Worm (Caenorhabditis elegans) whole organism, young adult: ENCODE results near the gene nlp-56.

ENCODE experiments used
- B0019.2 ChIP-seq: fragments of 200-800 bp; sonication (Bioruptor generic); conservative IDR thresholded peaks from 2 replicates; pipeline ENCODE4 v1.3.6; 2022; ENCODE audit warnings: missing genetic modification reagents, missing genetic modification characterization, missing compliant biosample characterization
- F33H1.4 ChIP-seq: fragments of 200-800 bp; sonication (Bioruptor generic); IDR thresholded peaks from 2 replicates; pipeline ENCODE4 v1.3.6; 2022; ENCODE audit warnings: missing genetic modification reagents, missing genetic modification characterization, missing compliant biosample characterization
- F39B2.1 ChIP-seq: fragments of 200-800 bp; sonication (Bioruptor generic); IDR thresholded peaks from 2 replicates; pipeline ENCODE4 v1.3.6; 2022; ENCODE audit warnings: missing genetic modification reagents, missing genetic modification characterization, missing compliant biosample characterization
- F57A8.1 ChIP-seq: fragments of 200-800 bp; sonication (Bioruptor generic); optimal IDR thresholded peaks from 2 replicates; lab custom pipeline; 2018; ENCODE audit warnings: mild to moderate bottlenecking, missing genetic modification characterization, moderate library complexity, missing compliant biosample characterization
- F57C9.4 ChIP-seq: sonication (generic microtip); optimal IDR thresholded peaks from 2 replicates; lab custom pipeline; 2017; ENCODE audit warnings: mild to moderate bottlenecking, missing genetic modification characterization, missing compliant biosample characterization
- K11D2.4 ChIP-seq: fragments of 200-800 bp; sonication (Bioruptor generic); IDR thresholded peaks from 2 replicates; pipeline ENCODE4 v1.3.6; 2022; ENCODE audit warnings: missing genetic modification reagents, missing genetic modification characterization, missing compliant biosample characterization
- K12H6.12 ChIP-seq: fragments of 200-800 bp; sonication (Bioruptor generic); optimal IDR thresholded peaks from 2 replicates; lab custom pipeline; 2018; ENCODE audit warnings: mild to moderate bottlenecking, missing genetic modification characterization, missing compliant biosample characterization
- T26A5.8 ChIP-seq: sonication (generic microtip); optimal IDR thresholded peaks from 2 replicates; lab custom pipeline; 2016; ENCODE audit warnings: missing genetic modification characterization, missing compliant biosample characterization
- Y79H2A.3 ChIP-seq: fragments of 200-800 bp; sonication (Bioruptor generic); conservative IDR thresholded peaks from 2 replicates; pipeline ENCODE4 v1.3.6; 2022; ENCODE audit warnings: missing genetic modification reagents, missing genetic modification characterization, missing compliant biosample characterization
- ama-1 ChIP-seq, 3 experiments: fragments of 150-350 bp in 1 of 3; sonication (generic microtip) in 2 of 3; optimal IDR thresholded peaks; 2 replicates each; lab custom pipeline; 2014 to 2018; ENCODE audit warnings: missing biosample characterization in 2 of 3, missing genetic modification characterization in 2 of 3, missing genetic modification reagents in 2 of 3
- attf-5 ChIP-seq: fragments of 200-800 bp; sonication (Bioruptor generic); optimal IDR thresholded peaks from 2 replicates; lab custom pipeline; 2018; ENCODE audit warnings: mild to moderate bottlenecking, missing genetic modification characterization, missing compliant biosample characterization
- attf-6 ChIP-seq: fragments of 200-800 bp; sonication (Bioruptor generic); IDR thresholded peaks from 2 replicates; pipeline ENCODE4 v1.3.6; 2022; ENCODE audit warnings: missing genetic modification reagents, missing genetic modification characterization, missing compliant biosample characterization
- cebp-1 ChIP-seq, 2 experiments: fragments of 200-800 bp in 1 of 2; sonication (Bioruptor generic) in 1 of 2; sonication (generic microtip) in 1 of 2; IDR thresholded peaks in 1 of 2; optimal IDR thresholded peaks in 1 of 2; 2 replicates each; pipeline versions ENCODE4 v1.3.6 to Lab custom; 2017 to 2022; ENCODE audit warnings: missing compliant biosample characterization in 2 of 2, missing genetic modification characterization in 2 of 2, mild to moderate bottlenecking in 1 of 2, missing genetic modification reagents in 1 of 2, moderate library complexity in 1 of 2
- ceh-40 ChIP-seq: fragments of 200-800 bp; sonication (Bioruptor generic); IDR thresholded peaks from 2 replicates; pipeline ENCODE4 v1.3.6; 2022; ENCODE audit warnings: missing genetic modification characterization, missing compliant biosample characterization
- die-1 ChIP-seq: sonication (generic microtip); optimal IDR thresholded peaks from 2 replicates; lab custom pipeline; 2016; ENCODE audit warnings: missing genotype, mild to moderate bottlenecking, missing genetic modification characterization, missing compliant biosample characterization
- dox-1 ChIP-seq: fragments of 200-800 bp; sonication (Bioruptor generic); IDR thresholded peaks from 2 replicates; pipeline ENCODE4 v1.3.6; 2022; ENCODE audit warnings: missing genetic modification reagents, missing genetic modification characterization, missing compliant biosample characterization
- efl-1 ChIP-seq: fragments of 150-350 bp; optimal IDR thresholded peaks from 2 replicates; lab custom pipeline; 2014; ENCODE audit warnings: missing biosample characterization, missing genetic modification reagents, missing genetic modification characterization
- egl-44 ChIP-seq: fragments of 200-800 bp; sonication (Bioruptor generic); IDR thresholded peaks from 2 replicates; pipeline ENCODE4 v1.3.6; 2022; ENCODE audit warnings: missing genetic modification reagents, missing genetic modification characterization, missing compliant biosample characterization
- egrh-3 ChIP-seq: fragments of 200-800 bp; sonication (Bioruptor generic); IDR thresholded peaks from 2 replicates; pipeline ENCODE4 v1.3.6; 2022; ENCODE audit warnings: missing genetic modification reagents, missing genetic modification characterization, missing compliant biosample characterization
- ekl-4 ChIP-seq: fragments of 200-800 bp; sonication (Bioruptor generic); IDR thresholded peaks from 2 replicates; pipeline ENCODE4 v1.3.6; 2022; ENCODE audit warnings: missing genetic modification reagents, missing genetic modification characterization, missing compliant biosample characterization
- hmg-1.2 ChIP-seq: fragments of 200-800 bp; sonication (Bioruptor generic); IDR thresholded peaks from 2 replicates; pipeline ENCODE4 v1.3.6; 2022; ENCODE audit warnings: missing genetic modification reagents, missing genetic modification characterization, missing compliant biosample characterization
- let-607 ChIP-seq, 2 experiments: fragments of 200-800 bp in 1 of 2; sonication (Bioruptor generic) in 1 of 2; sonication (generic microtip) in 1 of 2; optimal IDR thresholded peaks; 2 replicates each; lab custom pipeline; 2016 to 2018; ENCODE audit warnings: mild to moderate bottlenecking in 2 of 2, missing compliant biosample characterization in 2 of 2, missing genetic modification characterization in 2 of 2, moderate library complexity in 2 of 2, missing genotype in 1 of 2
- mcd-1 ChIP-seq: fragments of 200-800 bp; sonication (Bioruptor generic); IDR thresholded peaks from 2 replicates; pipeline ENCODE4 v1.3.6; 2022; ENCODE audit warnings: missing genetic modification reagents, missing genetic modification characterization, missing compliant biosample characterization
- nfya-1 ChIP-seq: sonication (generic microtip); optimal IDR thresholded peaks from 2 replicates; lab custom pipeline; 2017; ENCODE audit warnings: antibody characterized with exemption, missing compliant biosample characterization, missing genetic modification characterization, borderline replicate concordance; ENCODE audit not compliant: insufficient read depth
- nhr-27 ChIP-seq: fragments of 200-800 bp; sonication (Bioruptor generic); optimal IDR thresholded peaks from 2 replicates; lab custom pipeline; 2018; ENCODE audit warnings: mild to moderate bottlenecking, missing genetic modification characterization, moderate library complexity, missing compliant biosample characterization
- rcor-1 ChIP-seq: fragments of 200-800 bp; sonication (Bioruptor generic); IDR thresholded peaks from 2 replicates; pipeline ENCODE4 v1.3.6; 2022; ENCODE audit warnings: missing genetic modification reagents, missing genetic modification characterization, missing compliant biosample characterization
- rec-8 ChIP-seq, 2 experiments: sonication (generic microtip); optimal IDR thresholded peaks; 2 replicates each; lab custom pipeline; 2016; ENCODE audit warnings: mild to moderate bottlenecking in 2 of 2, missing genetic modification characterization in 2 of 2, missing genetic modification reagents in 2 of 2, missing genotype in 2 of 2, missing biosample characterization in 1 of 2, missing compliant biosample characterization in 1 of 2, moderate library complexity in 1 of 2
- repo-1 ChIP-seq: sonication (generic microtip); optimal IDR thresholded peaks from 2 replicates; lab custom pipeline; 2017; ENCODE audit warnings: mild to moderate bottlenecking, missing genetic modification characterization, missing compliant biosample characterization
- snpc-4 ChIP-seq, 5 experiments: fragments of 150-350 bp in 1 of 5; sonication (generic microtip) in 4 of 5; optimal IDR thresholded peaks; 2 replicates each; lab custom pipeline; 2014 to 2018; ENCODE audit warnings: missing genetic modification characterization in 5 of 5, missing biosample characterization in 3 of 5, antibody characterized with exemption in 2 of 5, mild to moderate bottlenecking in 2 of 5, missing compliant biosample characterization in 2 of 5, missing genotype in 2 of 5, moderate library complexity in 2 of 5, missing genetic modification reagents in 1 of 5
- somi-1 ChIP-seq: fragments of 200-800 bp; sonication (Bioruptor generic); optimal IDR thresholded peaks from 2 replicates; lab custom pipeline; 2018; ENCODE audit warnings: mild to moderate bottlenecking, missing genetic modification characterization, missing compliant biosample characterization
- unc-130 ChIP-seq: sonication (generic microtip); optimal IDR thresholded peaks from 2 replicates; lab custom pipeline; 2016; ENCODE audit warnings: missing genetic modification reagents, missing genetic modification characterization, missing compliant biosample characterization
- zfh-2 ChIP-seq: fragments of 200-800 bp; sonication (Bioruptor generic); conservative IDR thresholded peaks from 2 replicates; pipeline ENCODE4 v1.3.6; 2022; ENCODE audit warnings: missing genetic modification reagents, missing genetic modification characterization, missing compliant biosample characterization
- ztf-18 ChIP-seq: sonication (generic microtip); optimal IDR thresholded peaks from 2 replicates; lab custom pipeline; 2016; ENCODE audit warnings: missing genotype, mild to moderate bottlenecking, missing genetic modification characterization, missing compliant biosample characterization
- ztf-26 ChIP-seq: sonication (generic microtip); optimal IDR thresholded peaks from 2 replicates; lab custom pipeline; 2017; ENCODE audit warnings: missing genetic modification characterization, missing compliant biosample characterization
- ztf-3 ChIP-seq: fragments of 200-800 bp; sonication (Bioruptor generic); optimal IDR thresholded peaks from 2 replicates; lab custom pipeline; 2018; ENCODE audit warnings: mild to moderate bottlenecking, missing genetic modification characterization, missing compliant biosample characterization

Gene nlp-56

DNA sequence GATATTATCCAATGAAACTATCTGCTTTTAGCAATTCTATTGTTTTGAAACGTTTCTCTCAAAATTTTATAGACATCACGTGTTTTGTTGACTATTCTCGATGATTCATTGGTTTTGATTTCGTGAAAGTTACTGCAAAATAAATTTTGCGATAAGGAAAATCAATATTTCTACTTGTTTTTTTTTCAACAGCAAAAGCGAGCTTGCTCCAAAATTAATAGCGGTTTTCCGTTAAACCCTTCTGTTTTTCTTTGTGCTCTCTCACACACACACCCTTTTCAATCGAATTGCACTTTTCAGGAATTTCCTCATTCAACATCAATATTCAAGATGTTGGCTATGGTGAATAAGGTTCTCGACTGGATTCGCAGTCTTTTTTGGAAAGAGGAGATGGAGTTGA, 13.3 kb upstream of the nlp-56 start, which contains the start of gene arl-8:
Gene arl-8 (plus strand): TSS at position 301 of the 400 bp plus-strand sequence.
- TF ChIP-seq rec-8 (tag; optimal IDR thresholded peaks at IDR 0.05; lab: Kevin White, UChicago): no peak
- TF ChIP-seq ztf-3 (GFP tag; lab: Kevin White, UChicago): no peak
- no peak for TF ChIP-seq unc-130 (GFP tag; lab: Kevin White, UChicago)
- TF ChIP-seq K11D2.4 (GFP tag; lab: Robert Waterston, UW): no peak
- no peak for TF ChIP-seq ztf-26 (tag; lab: Kevin White, UChicago)

DNA sequence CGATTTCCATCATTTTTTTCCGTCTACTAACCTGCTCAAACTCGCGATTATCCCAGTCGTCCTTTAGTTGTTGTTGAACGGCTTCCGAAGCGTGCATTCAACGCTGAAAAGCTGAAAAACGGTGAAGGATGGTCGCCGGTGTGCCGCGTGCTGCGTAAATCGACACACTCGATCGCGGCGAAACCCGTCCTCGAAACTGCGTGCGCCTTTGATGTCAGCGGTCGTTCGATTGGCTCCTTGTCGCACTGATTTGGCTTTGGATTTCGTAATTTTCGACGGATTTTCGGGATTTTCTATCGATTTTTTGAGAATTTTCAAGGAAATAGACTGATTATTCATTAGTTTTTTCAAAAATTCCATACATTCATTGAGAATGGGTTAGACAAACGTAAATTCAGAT, 12.8 kb upstream of the nlp-56 start, which contains the start of the genes Y57G11C.1147 and nuo-3:
Gene Y57G11C.1147 (minus strand): TSS at position 161 of the 400 bp plus-strand sequence.
Gene nuo-3 (minus strand): TSS at position 191 of the 400 bp plus-strand sequence.
- TF ChIP-seq mcd-1 (GFP tag; lab: Robert Waterston, UW) (0 out of 2 replicates have a peak, but pooled peaks have one; percentile 14), ceh-40 (no peak), egrh-3 (GFP tag; lab: Robert Waterston, UW) (0 out of 2 replicates have a peak, but pooled peaks have one; percentile 39), nfya-1 (tag; lab: Kevin White, UChicago) (no peak), Y79H2A.3 (no peak), die-1 (tag; lab: Kevin White, UChicago) (no peak), somi-1 (GFP tag; lab: Kevin White, UChicago) (no peak), attf-5 (GFP tag; lab: Kevin White, UChicago) (peak; percentile 19), efl-1 (GFP tag; lab: Kevin White, UChicago) (no peak), ztf-3 (GFP tag; lab: Kevin White, UChicago) (no peak), zfh-2 (peak; percentile 79), T26A5.8 (tag; lab: Kevin White, UChicago) (no peak), snpc-4 (GFP tag; optimal IDR thresholded peaks at IDR 0.05; lab: Kevin White, UChicago) (no peak), snpc-4 (tag; optimal IDR thresholded peaks at IDR 0.05; lab: Kevin White, UChicago) (peak in 3 of 4 experiments; percentile 33 to 67 (median 46)), B0019.2 (no peak), egl-44 (GFP tag; lab: Robert Waterston, UW) (no peak), cebp-1 (GFP tag; IDR thresholded peaks at IDR 0.05; lab: Robert Waterston, UW) (0 out of 2 replicates have a peak, but pooled peaks have one; percentile 10), cebp-1 (tag; optimal IDR thresholded peaks at IDR 0.05; lab: Kevin White, UChicago) (peak; percentile 65), let-607 (tag; optimal IDR thresholded peaks at IDR 0.05; lab: Kevin White, UChicago) (no peak), F39B2.1 (GFP tag; lab: Robert Waterston, UW) (no peak), F33H1.4 (GFP tag; lab: Robert Waterston, UW) (peak; percentile 73), ztf-18 (tag; lab: Kevin White, UChicago) (peak; percentile 8)

DNA sequence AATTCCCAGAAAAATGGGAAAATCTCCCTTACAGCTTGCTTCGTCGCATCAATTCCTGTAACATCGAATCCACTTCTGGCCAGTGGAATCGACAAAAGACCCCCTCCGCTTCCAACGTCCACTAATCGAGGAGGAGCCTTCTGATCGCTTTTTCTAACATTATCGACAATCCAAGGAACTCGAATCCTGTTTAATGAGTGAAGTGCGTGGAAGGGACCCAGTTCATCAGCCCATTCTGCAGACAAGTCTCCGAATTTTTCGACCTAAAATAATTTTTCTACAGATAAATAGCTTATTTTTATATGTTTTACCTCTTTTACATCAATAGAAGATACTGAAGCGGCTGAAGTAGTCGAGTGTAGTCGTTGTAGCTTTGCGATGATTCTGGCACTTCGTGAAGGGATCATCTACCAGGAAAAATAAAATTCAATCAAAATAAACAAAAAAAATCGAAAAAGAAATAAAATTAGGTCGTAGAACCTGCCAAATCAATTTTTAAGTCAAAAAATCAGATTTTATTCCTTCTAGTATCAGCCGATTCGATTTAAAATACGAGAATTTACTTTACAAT, 11.5 kb upstream of the nlp-56 start, which contains the start of gene coq-3:
Gene coq-3 (minus strand): TSS at position 407 of the 571 bp plus-strand sequence.
- TF ChIP-seq K12H6.12 (tag; lab: Kevin White, UChicago): no peak
- TF ChIP-seq mcd-1 (GFP tag; lab: Robert Waterston, UW): 0 out of 2 replicates have a peak, but pooled peaks have one; percentile 6
- no peak for TF ChIP-seq F57C9.4
- 0 out of 2 replicates have a peak, but pooled peaks have one; percentile 15 for TF ChIP-seq dox-1 (GFP tag; lab: Robert Waterston, UW)
- peak; percentile 46 for TF ChIP-seq repo-1 (tag; lab: Kevin White, UChicago)
- TF ChIP-seq attf-6 (GFP tag; lab: Robert Waterston, UW): peak; percentile 71
- TF ChIP-seq nhr-27 (tag; lab: Kevin White, UChicago): peak; percentile 47
- TF ChIP-seq snpc-4 (GFP tag; optimal IDR thresholded peaks at IDR 0.05; lab: Kevin White, UChicago): no peak
- TF ChIP-seq snpc-4 (tag; optimal IDR thresholded peaks at IDR 0.05; lab: Kevin White, UChicago): peak in 1 of 4 experiments; percentile 75
- peak; percentile 4; the same call in 1 of the 2 replicates for TF ChIP-seq hmg-1.2
- no peak for TF ChIP-seq rcor-1 (GFP tag; lab: Robert Waterston, UW)
- TF ChIP-seq let-607 (tag; optimal IDR thresholded peaks at IDR 0.05; lab: Kevin White, UChicago): peak in 1 of 2 experiments; percentile 9
- peak; percentile 17 for TF ChIP-seq ama-1 (optimal IDR thresholded peaks at IDR 0.05; lab: Kevin White, UChicago)
- TF ChIP-seq ama-1 (GFP tag; optimal IDR thresholded peaks at IDR 0.05; lab: Kevin White, UChicago): no peak
- TF ChIP-seq F57A8.1 (GFP tag; lab: Kevin White, UChicago): no peak
- TF ChIP-seq F33H1.4 (GFP tag; lab: Robert Waterston, UW): 0 out of 2 replicates have a peak, but pooled peaks have one; percentile 6
- 0 out of 2 replicates have a peak, but pooled peaks have one; percentile 34 for TF ChIP-seq ekl-4 (GFP tag; lab: Robert Waterston, UW)
